Fruit fly (Drosophila melanogaster): ENCODE measurements around the gene ppk16.

The ppk16 gene

dm6 chr2L:9790535-9790992 lies 15.7 kb upstream of the ppk16 start, which contains the start of gene CG4036:
Gene CG4036 (plus strand): TSS chr2L:9790882.
- TF ChIP-seq Max (GFP tag; optimal IDR thresholded peaks at IDR 0.05) (peak; percentile 10), lbe (GFP tag; optimal IDR thresholded peaks at IDR 0.05) (peak; percentile 13), CG17385 (GFP tag; optimal IDR thresholded peaks at IDR 0.05) (no peak), nmo (GFP tag; optimal IDR thresholded peaks at IDR 0.05) (peak; percentile 45), CG8359 (GFP tag; optimal IDR thresholded peaks at IDR 0.05; ENCODE audit: borderline replicate concordance) (no peak), Dref (GFP tag; IDR thresholded peaks at IDR 0.05) (peak; percentile 36; the same call in 1 of the 2 replicates), CG1603 (tag; optimal IDR thresholded peaks at IDR 0.05) (peak; percentile 72), CG8290 (GFP tag; optimal IDR thresholded peaks at IDR 0.05) (no peak), CG8290 (tag; optimal IDR thresholded peaks at IDR 0.05) (peak in 1 of 2 experiments; percentile 54), wek (GFP tag; optimal IDR thresholded peaks at IDR 0.05) (no peak), Opbp (GFP tag; IDR thresholded peaks at IDR 0.05; ENCODE audit: partially characterized antibody) (peak; percentile 59; the same call in 1 of the 3 replicates), HmgZ (tag; optimal IDR thresholded peaks at IDR 0.05) (peak; percentile 54), Sry-δ (GFP tag; optimal IDR thresholded peaks at IDR 0.05) (peak; percentile 36), tap (tag; optimal IDR thresholded peaks at IDR 0.05) (no peak), MESR4 (GFP tag; optimal IDR thresholded peaks at IDR 0.05) (peak; percentile 91), Dp (GFP tag; optimal IDR thresholded peaks at IDR 0.05) (peak; percentile 41), hkb (optimal IDR thresholded peaks at IDR 0.05) (peak; percentile 27), hkb (GFP tag; IDR thresholded peaks at IDR 0.05) (no peak), ftz-f1 (GFP tag; optimal IDR thresholded peaks at IDR 0.05) (peak; percentile 46), trh (GFP tag; optimal IDR thresholded peaks at IDR 0.05) (no peak), MBD-R2 (GFP tag; IDR thresholded peaks at IDR 0.05) (peak; percentile 78; the same call in 1 of the 2 replicates), Ets97D (GFP tag; optimal IDR thresholded peaks at IDR 0.05) (peak; percentile 65), Nf-YC (tag; optimal IDR thresholded peaks at IDR 0.05) (no peak), CG4617 (GFP tag; optimal IDR thresholded peaks at IDR 0.05; ENCODE audit: borderline replicate concordance) (peak; percentile 23), Oaz (GFP tag; IDR thresholded peaks at IDR 0.05) (no peak), CG6791 (GFP tag; IDR thresholded peaks at IDR 0.05; ENCODE audit: partially characterized antibody) (peak; percentile 16; the same call in 1 of the 3 replicates), CG13624 (GFP tag; optimal IDR thresholded peaks at IDR 0.05) (peak; percentile 10), BEAF-32 (GFP tag; optimal IDR thresholded peaks at IDR 0.05) (peak; percentile 52), CG9797 (GFP tag; optimal IDR thresholded peaks at IDR 0.05) (peak; percentile 92), Bgb (GFP tag; IDR thresholded peaks at IDR 0.05; ENCODE audit: partially characterized antibody) (peak; percentile 74), CG1832 (GFP tag; optimal IDR thresholded peaks at IDR 0.05) (no peak), CG5953 (GFP tag; IDR thresholded peaks at IDR 0.05) (no peak), D (optimal IDR thresholded peaks at IDR 0.05) (peak; percentile 49), D (GFP tag; optimal IDR thresholded peaks at IDR 0.05) (no peak), CG4360 (GFP tag; IDR thresholded peaks at IDR 0.05) (no peak), CG10979 (tag; optimal IDR thresholded peaks at IDR 0.05) (peak; percentile 19), Myb (GFP tag; optimal IDR thresholded peaks at IDR 0.05) (peak; percentile 93), Kr (GFP tag; optimal IDR thresholded peaks at IDR 0.05) (no peak), CG14710 (tag; optimal IDR thresholded peaks at IDR 0.05) (peak; percentile 24), unc-4 (GFP tag; IDR thresholded peaks at IDR 0.05; ENCODE audit: partially characterized antibody) (0 out of 2 replicates have a peak, but pooled peaks have one; percentile 37), CG5245 (GFP tag; optimal IDR thresholded peaks at IDR 0.05) (no peak), CG2116 (GFP tag; optimal IDR thresholded peaks at IDR 0.05) (peak; percentile 18), CG10959 (GFP tag; IDR thresholded peaks at IDR 0.05) (no peak), CHES-1-like (GFP tag; optimal IDR thresholded peaks at IDR 0.05) (peak; percentile 30), CG18599 (GFP tag; optimal IDR thresholded peaks at IDR 0.05) (no peak), gfzf (GFP tag; optimal IDR thresholded peaks at IDR 0.05) (peak; percentile 95), CG2120 (GFP tag; optimal IDR thresholded peaks at IDR 0.05) (no peak), cas (GFP tag; IDR thresholded peaks at IDR 0.05) (no peak), YL-1 (GFP tag; optimal IDR thresholded peaks at IDR 0.05) (peak; percentile 67), nom (GFP tag; optimal IDR thresholded peaks at IDR 0.05) (peak; percentile 33)
